Worm (Caenorhabditis elegans): ENCODE data around the gene aps-2.
A peak's percentile ranks its signal among the peaks of the same experiment; 100 is the strongest.

ce11 chrX:4503259-4503658 lies 45.2 kb downstream of the aps-2 start:
- TF ChIP-seq lin-39 (tag; optimal IDR thresholded peaks at IDR 0.05) (no peak), mdl-1 (tag; optimal IDR thresholded peaks at IDR 0.05) (peak in 1 of 2 experiments; percentile 13), unc-62 (GFP tag; optimal IDR thresholded peaks at IDR 0.05) (no peak), elt-3 (tag; optimal IDR thresholded peaks at IDR 0.05) (no peak)

Measured in whole organism, L1 larva.